Worm (Caenorhabditis elegans) whole organism, young adult: ENCODE data around the gene pfd-5.

Experiments
- Y79H2A.3 ChIP-seq: fragments of 200-800 bp; sonication (Bioruptor generic); conservative IDR thresholded peaks from 2 replicates; pipeline ENCODE4 v1.3.6; 2022; ENCODE audit warnings: missing genetic modification reagents, missing genetic modification characterization, missing compliant biosample characterization
- bed-1 ChIP-seq: fragments of 200-800 bp; sonication (Bioruptor generic); IDR thresholded peaks from 2 replicates; pipeline ENCODE4 v1.3.6; 2022; ENCODE audit warnings: missing genetic modification reagents, missing genetic modification characterization, missing compliant biosample characterization
- ceh-58 ChIP-seq: fragments of 200-800 bp; sonication (Bioruptor generic); IDR thresholded peaks from 2 replicates; pipeline ENCODE4 v1.3.6; 2022; ENCODE audit warnings: missing genetic modification characterization, missing compliant biosample characterization
- dpff-1 ChIP-seq: sonication (generic microtip); optimal IDR thresholded peaks from 2 replicates; lab custom pipeline; 2017; ENCODE audit warnings: mild to moderate bottlenecking, missing genetic modification characterization, missing compliant biosample characterization
- fkh-3 ChIP-seq: sonication (generic microtip); optimal IDR thresholded peaks from 2 replicates; lab custom pipeline; 2016; ENCODE audit warnings: mild to moderate bottlenecking, missing genetic modification characterization, missing compliant biosample characterization
- nhr-90 ChIP-seq: sonication (generic microtip); optimal IDR thresholded peaks from 2 replicates; lab custom pipeline; 2016; ENCODE audit warnings: missing genotype, mild to moderate bottlenecking, missing genetic modification characterization, missing compliant biosample characterization
- pha-4 ChIP-seq: fragments of 150-350 bp; sonication (generic microtip); optimal IDR thresholded peaks from 2 replicates; lab custom pipeline; 2014; ENCODE audit warnings: missing biosample characterization, missing genetic modification reagents, missing genetic modification characterization

- TF ChIP-seq dpff-1 (tag; lab: Kevin White, UChicago), result no peak
- TF ChIP-seq ceh-58 (GFP tag; lab: Robert Waterston, UW), result no peak
- TF ChIP-seq bed-1, result no peak
- TF ChIP-seq Y79H2A.3 (GFP tag; lab: Robert Waterston, UW), result no peak
- no peak for TF ChIP-seq fkh-3 (tag; lab: Kevin White, UChicago)
- no peak for TF ChIP-seq pha-4
- TF ChIP-seq nhr-90, result no peak
These were observed 44.3 kb upstream of the pfd-5 start, which contains the start of gene osm-10 for ce11 chrIII:7242988-7243387.
